Worm (Caenorhabditis elegans) whole organism, early embryonic: ENCODE results near the gene F22H10.1.
A peak's percentile ranks its signal among the peaks of the same experiment; 100 is the strongest.

Experiments used
- F13C5.2 ChIP-seq: sonication (generic microtip); optimal IDR thresholded peaks from 2 replicates; lab custom pipeline; 2017; ENCODE audit warnings: mild to moderate bottlenecking, missing genetic modification characterization, inconsistent platforms, missing compliant biosample characterization
- aly-1 ChIP-seq: sonication (generic microtip); optimal IDR thresholded peaks from 2 replicates; lab custom pipeline; 2016; ENCODE audit warnings: missing genetic modification characterization, missing compliant biosample characterization
- ama-1 ChIP-seq: fragments of 150-350 bp; optimal IDR thresholded peaks from 2 replicates; lab custom pipeline; 2014
- ceh-36 ChIP-seq: sonication (generic microtip); optimal IDR thresholded peaks from 2 replicates; lab custom pipeline; 2016; ENCODE audit warnings: missing genetic modification characterization, inconsistent platforms, missing compliant biosample characterization
- hmbx-1 ChIP-seq: sonication (generic microtip); optimal IDR thresholded peaks from 2 replicates; lab custom pipeline; 2016; ENCODE audit warnings: mild to moderate bottlenecking, missing genetic modification characterization, missing compliant biosample characterization
- hmg-4 ChIP-seq: fragments of 200-800 bp; sonication (Bioruptor generic); optimal IDR thresholded peaks from 2 replicates; lab custom pipeline; 2018; ENCODE audit warnings: mild to moderate bottlenecking, missing genetic modification characterization, missing compliant biosample characterization
- hnd-1 ChIP-seq: sonication (generic microtip); optimal IDR thresholded peaks from 2 replicates; lab custom pipeline; 2016; ENCODE audit warnings: missing genetic modification characterization, missing compliant biosample characterization
- pes-1 ChIP-seq: fragments of 200-800 bp; sonication (Bioruptor generic); IDR thresholded peaks from 2 replicates; pipeline ENCODE4 v1.3.6; 2022; ENCODE audit warnings: missing genetic modification reagents, missing genetic modification characterization, missing compliant biosample characterization
- scrt-1 ChIP-seq: fragments of 200-800 bp; sonication (Bioruptor generic); IDR thresholded peaks from 2 replicates; pipeline ENCODE4 v1.3.6; 2022; ENCODE audit warnings: missing genetic modification characterization, missing compliant biosample characterization
- tra-4 ChIP-seq: sonication (generic microtip); optimal IDR thresholded peaks from 2 replicates; lab custom pipeline; 2017; ENCODE audit warnings: missing genetic modification characterization, missing compliant biosample characterization

DNA sequence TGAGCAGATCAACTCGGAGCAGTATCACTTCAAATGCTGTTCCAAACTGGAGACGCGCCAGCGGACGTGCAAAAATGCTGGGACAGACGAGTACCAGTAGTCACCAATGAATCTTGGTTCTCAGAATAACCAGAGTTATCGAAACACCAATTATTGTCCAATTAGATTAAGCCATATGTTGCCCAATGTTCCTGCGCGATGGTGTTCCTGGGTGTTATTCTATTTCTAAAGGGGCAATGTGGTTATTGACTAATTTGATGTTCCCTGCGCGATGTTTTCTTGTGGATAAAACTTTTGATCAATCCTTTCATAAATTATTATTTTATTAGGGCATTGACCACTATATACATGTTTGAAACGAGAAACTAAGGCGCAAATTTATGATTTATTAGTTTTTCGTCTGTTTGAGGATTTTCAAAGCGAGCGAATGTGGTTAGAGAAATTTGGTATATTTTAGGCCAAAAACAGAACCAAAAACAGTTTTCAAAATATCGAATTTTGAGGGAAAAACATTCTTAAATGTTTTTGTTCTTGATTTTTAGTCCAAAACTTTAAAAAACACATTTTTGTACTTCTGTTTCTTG lies 20.2 kb upstream of the F22H10.1 start:
- TF ChIP-seq ceh-36 (tag; lab: Kevin White, UChicago) = no peak
- TF ChIP-seq ama-1 (lab: Kevin White, UChicago) = no peak
- TF ChIP-seq pes-1 = peak; percentile 57
- TF ChIP-seq hnd-1 = no peak
- no peak for TF ChIP-seq aly-1 (tag; lab: Kevin White, UChicago)
- peak; percentile 33 for TF ChIP-seq hmg-4 (GFP tag; lab: Kevin White, UChicago)
- 0 out of 2 replicates have a peak, but pooled peaks have one; percentile 12 for TF ChIP-seq scrt-1 (GFP tag; lab: Robert Waterston, UW)
- TF ChIP-seq hmbx-1 (tag; lab: Kevin White, UChicago) = no peak
- TF ChIP-seq tra-4 (tag; lab: Kevin White, UChicago) = no peak
- peak; percentile 95 for TF ChIP-seq F13C5.2 (tag; lab: Kevin White, UChicago)
